Fruit fly (Drosophila melanogaster) whole organism, embryonic: ENCODE measurements around the gene IscU.

Experiments
- CG11696 ChIP-seq: fragments of 200-800 bp; sonication (Bioruptor generic); IDR thresholded peaks from 2 replicates; pipeline ENCODE4 v1.3.6; 2022; ENCODE audit warnings: missing biosample characterization, missing genetic modification characterization
- CG17829 ChIP-seq: fragments of 200-800 bp; optimal IDR thresholded peaks from 2 replicates; lab custom pipeline; 2019; ENCODE audit warnings: missing biosample characterization, mild to moderate bottlenecking, missing genetic modification characterization, moderate library complexity
- CG2120 ChIP-seq: fragments of 200-800 bp; sonication (Bioruptor generic); optimal IDR thresholded peaks from 3 replicates; lab custom pipeline; 2016; ENCODE audit warnings: missing biosample characterization, missing genetic modification characterization
- CG6683 ChIP-seq: fragments of 200-800 bp; sonication (Bioruptor generic); optimal IDR thresholded peaks from 2 replicates; lab custom pipeline; 2017; ENCODE audit warnings: missing biosample characterization, mild to moderate bottlenecking, missing genetic modification characterization, missing genetic modification reagents
- CG6854 ChIP-seq: fragments of 200-800 bp; sonication (Bioruptor generic); optimal IDR thresholded peaks from 3 replicates; lab custom pipeline; 2017; ENCODE audit warnings: missing biosample characterization, mild to moderate bottlenecking, missing genetic modification characterization
- CG7357 ChIP-seq: fragments of 200-800 bp; sonication (Bioruptor generic); IDR thresholded peaks from 3 replicates; pipeline ENCODE4 v1.3.6; 2022; ENCODE audit warnings: missing biosample characterization, missing genetic modification characterization
- seq ChIP-seq: fragments of 200-800 bp; sonication (Bioruptor generic); IDR thresholded peaks from 2 replicates; pipeline ENCODE4 v1.3.6; 2022; ENCODE audit warnings: missing biosample characterization, missing genetic modification characterization
- ssp ChIP-seq: fragments of 200-800 bp; sonication (Bioruptor generic); IDR thresholded peaks from 2 replicates; pipeline ENCODE4 v1.3.6; 2022; ENCODE audit warnings: missing biosample characterization, missing genetic modification characterization
- stc ChIP-seq: fragments of 200-800 bp; sonication (Bioruptor generic); IDR thresholded peaks from 2 replicates; pipeline ENCODE4 v1.3.6; 2022; ENCODE audit warnings: missing biosample characterization, missing genetic modification characterization

DNA sequence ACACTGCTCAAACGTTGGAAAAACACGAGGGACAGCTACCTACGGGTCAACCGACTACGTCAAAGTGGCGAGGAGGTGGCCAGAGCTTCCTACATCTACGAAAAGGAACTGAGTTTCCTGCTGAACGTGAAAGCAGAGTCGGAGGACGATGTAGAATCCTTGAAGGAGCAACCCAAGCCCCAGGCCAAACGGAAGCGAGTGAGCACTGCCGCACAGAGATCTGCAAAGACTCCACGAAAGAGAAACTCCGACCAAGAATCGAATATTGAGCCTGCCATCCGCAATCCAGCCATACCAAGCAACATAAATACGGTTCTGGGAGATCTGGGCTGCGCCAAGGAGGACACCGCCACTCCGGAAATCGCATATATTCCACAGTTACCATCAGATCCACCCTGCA is 17.3 kb downstream of the IscU start:
- TF ChIP-seq CG11696 (GFP tag; lab: Robert Waterston, UW): no peak
- no peak for TF ChIP-seq CG17829 (tag; lab: Kevin White, UChicago)
- TF ChIP-seq CG6854 (GFP tag; lab: Kevin White, UChicago): no peak
- no peak for TF ChIP-seq CG6683 (GFP tag; lab: Kevin White, UChicago)
- no peak for TF ChIP-seq CG2120 (GFP tag; lab: Kevin White, UChicago)
- TF ChIP-seq stc (GFP tag; lab: Robert Waterston, UW): no peak
- TF ChIP-seq ssp (GFP tag; lab: Robert Waterston, UW): no peak
- no peak for TF ChIP-seq seq (GFP tag; lab: Robert Waterston, UW)
- no peak for TF ChIP-seq CG7357 (GFP tag; lab: Robert Waterston, UW)
